Worm (Caenorhabditis elegans) whole organism, L4 larva: ENCODE data around the gene chpf-1.

Source experiments
- T20F7.1 ChIP-seq: fragments of 200-800 bp; sonication (Bioruptor generic); optimal IDR thresholded peaks from 2 replicates; lab custom pipeline; 2018; ENCODE audit warnings: mild to moderate bottlenecking, missing genetic modification characterization, missing compliant biosample characterization
- T26A8.4 ChIP-seq: fragments of 200-800 bp; sonication (Bioruptor generic); IDR thresholded peaks from 2 replicates; pipeline ENCODE4 v1.3.6; 2022; ENCODE audit warnings: missing genetic modification characterization, missing compliant biosample characterization
- Y105C5A.15 ChIP-seq: fragments of 200-800 bp; sonication (Bioruptor generic); IDR thresholded peaks from 2 replicates; pipeline ENCODE4 v1.3.6; 2022; ENCODE audit warnings: missing genetic modification characterization, missing compliant biosample characterization
- ZK337.2 ChIP-seq: fragments of 200-800 bp; sonication (Bioruptor generic); IDR thresholded peaks from 2 replicates; pipeline ENCODE4 v1.3.6; 2022; ENCODE audit warnings: missing genetic modification reagents, missing genetic modification characterization, missing compliant biosample characterization
- ZK546.5 ChIP-seq, 2 experiments: sonication (generic microtip); optimal IDR thresholded peaks; 2 replicates each; lab custom pipeline; 2017; ENCODE audit warnings: missing biosample characterization in 2 of 2, missing genetic modification characterization in 2 of 2
- aha-1 ChIP-seq: fragments of 150-350 bp; peaks from one replicate; lab custom pipeline; 2014; ENCODE audit warnings: missing biosample characterization, missing genetic modification characterization
- ama-1 ChIP-seq: fragments of 150-350 bp; optimal IDR thresholded peaks from 2 replicates; lab custom pipeline; 2014; ENCODE audit warnings: inconsistent platforms, mixed read lengths
- attf-4 ChIP-seq: sonication (generic microtip); optimal IDR thresholded peaks from 3 replicates; lab custom pipeline; 2017; ENCODE audit warnings: missing biosample characterization, missing genetic modification characterization
- ceh-62 ChIP-seq: sonication (generic microtip); optimal IDR thresholded peaks from 2 replicates; lab custom pipeline; 2017; ENCODE audit warnings: missing biosample characterization, missing genetic modification characterization
- cey-2 ChIP-seq: sonication (generic microtip); optimal IDR thresholded peaks from 3 replicates; lab custom pipeline; 2017; ENCODE audit warnings: missing genetic modification characterization, mild to moderate bottlenecking, missing compliant biosample characterization, antibody characterized with exemption, borderline replicate concordance; ENCODE audit not compliant: insufficient read depth
- ctbp-1 ChIP-seq: fragments of 200-800 bp; sonication (Bioruptor generic); IDR thresholded peaks from 2 replicates; pipeline ENCODE4 v1.3.6; 2022; ENCODE audit warnings: missing genetic modification reagents, missing genetic modification characterization, missing compliant biosample characterization
- daf-16 ChIP-seq, 3 experiments: sonication (generic microtip); optimal IDR thresholded peaks; 2 replicates each; lab custom pipeline; 2016 to 2017; ENCODE audit warnings: missing genetic modification characterization in 3 of 3, missing genetic modification reagents in 3 of 3, mild to moderate bottlenecking in 2 of 3, missing compliant biosample characterization in 2 of 3, missing biosample characterization in 1 of 3, moderate library complexity in 1 of 3
- daf-19 ChIP-seq: fragments of 200-800 bp; sonication (Bioruptor generic); conservative IDR thresholded peaks from 2 replicates; pipeline ENCODE4 v1.3.6; 2022; ENCODE audit warnings: missing genetic modification characterization, missing compliant biosample characterization
- daf-8 ChIP-seq: fragments of 200-800 bp; sonication (Bioruptor generic); IDR thresholded peaks from 2 replicates; pipeline ENCODE4 v1.3.6; 2022; ENCODE audit warnings: missing genetic modification characterization, missing compliant biosample characterization
- dmd-6 ChIP-seq: fragments of 200-800 bp; sonication (Bioruptor generic); IDR thresholded peaks from 2 replicates; pipeline ENCODE4 v1.3.6; 2022; ENCODE audit warnings: missing genetic modification reagents, missing genetic modification characterization, missing compliant biosample characterization
- dve-1 ChIP-seq: sonication (generic microtip); optimal IDR thresholded peaks from 2 replicates; lab custom pipeline; 2017; ENCODE audit warnings: antibody characterized with exemption, mild to moderate bottlenecking, missing genetic modification characterization, missing compliant biosample characterization; ENCODE audit not compliant: insufficient read depth
- fkh-10 ChIP-seq: fragments of 150-350 bp; optimal IDR thresholded peaks from 2 replicates; lab custom pipeline; 2014; ENCODE audit warnings: missing biosample characterization, missing genetic modification reagents, missing genetic modification characterization
- fos-1 ChIP-seq: fragments of 150-350 bp; optimal IDR thresholded peaks from 2 replicates; lab custom pipeline; 2014; ENCODE audit warnings: missing biosample characterization, missing genetic modification characterization
- hlh-30 ChIP-seq: sonication (generic microtip); optimal IDR thresholded peaks from 2 replicates; lab custom pipeline; 2017; ENCODE audit warnings: antibody characterized with exemption, mild to moderate bottlenecking, missing genetic modification characterization, missing compliant biosample characterization; ENCODE audit not compliant: insufficient read depth
- lin-1 ChIP-seq: fragments of 200-800 bp; sonication (Bioruptor generic); IDR thresholded peaks from 2 replicates; pipeline ENCODE4 v1.3.6; 2022; ENCODE audit warnings: missing genetic modification reagents, missing genetic modification characterization, missing compliant biosample characterization
- lin-15B ChIP-seq: fragments of 150-350 bp; sonication (generic microtip); optimal IDR thresholded peaks from 3 replicates; lab custom pipeline; 2014; ENCODE audit warnings: missing biosample characterization, missing genetic modification characterization
- lir-3 ChIP-seq: sonication (generic microtip); optimal IDR thresholded peaks from 2 replicates; lab custom pipeline; 2016; ENCODE audit warnings: mild to moderate bottlenecking, missing genetic modification characterization, missing compliant biosample characterization
- lsy-2 ChIP-seq, 2 experiments: fragments of 150-350 bp in 1 of 2; sonication (generic microtip) in 1 of 2; optimal IDR thresholded peaks; 2 replicates each; lab custom pipeline; 2014 to 2017; ENCODE audit warnings: missing biosample characterization in 2 of 2, missing genetic modification characterization in 2 of 2
- madf-5 ChIP-seq, 2 experiments: fragments of 200-800 bp; sonication (Bioruptor generic); IDR thresholded peaks; 2 replicates each; pipeline ENCODE4 v1.3.6; 2022; ENCODE audit warnings: missing compliant biosample characterization in 2 of 2, missing genetic modification characterization in 2 of 2
- madf-9 ChIP-seq: fragments of 200-800 bp; sonication (Bioruptor generic); conservative IDR thresholded peaks from 2 replicates; pipeline ENCODE4 v1.3.6; 2022; ENCODE audit warnings: missing genetic modification reagents, missing genetic modification characterization, missing compliant biosample characterization
- mdt-29 ChIP-seq: fragments of 200-800 bp; sonication (Bioruptor generic); IDR thresholded peaks from 2 replicates; pipeline ENCODE4 v1.3.6; 2022; ENCODE audit warnings: missing genetic modification reagents, missing genetic modification characterization, missing compliant biosample characterization
- mxl-2 ChIP-seq: fragments of 200-800 bp; sonication (Bioruptor generic); conservative IDR thresholded peaks from 2 replicates; pipeline ENCODE4 v1.3.6; 2022; ENCODE audit warnings: missing genetic modification reagents, missing genetic modification characterization, missing compliant biosample characterization
- mxl-3 ChIP-seq: fragments of 200-800 bp; sonication (Bioruptor generic); optimal IDR thresholded peaks from 2 replicates; lab custom pipeline; 2018; ENCODE audit warnings: mild to moderate bottlenecking, missing genetic modification characterization, missing compliant biosample characterization
- nhr-11 ChIP-seq: fragments of 150-350 bp; optimal IDR thresholded peaks from 2 replicates; lab custom pipeline; 2014; ENCODE audit warnings: missing biosample characterization, missing genetic modification characterization
- nhr-28 ChIP-seq: fragments of 150-350 bp; optimal IDR thresholded peaks from 2 replicates; lab custom pipeline; 2014; ENCODE audit warnings: missing biosample characterization, missing genetic modification characterization
- nhr-41 ChIP-seq: fragments of 200-800 bp; sonication (Bioruptor generic); IDR thresholded peaks from 2 replicates; pipeline ENCODE4 v1.3.6; 2022; ENCODE audit warnings: missing genetic modification reagents, missing genetic modification characterization, missing compliant biosample characterization
- nhr-48 ChIP-seq: sonication (generic microtip); optimal IDR thresholded peaks from 2 replicates; lab custom pipeline; 2016; ENCODE audit warnings: mild to moderate bottlenecking, missing genetic modification characterization, missing compliant biosample characterization
- nhr-6 ChIP-seq: fragments of 150-350 bp; optimal IDR thresholded peaks from 2 replicates; lab custom pipeline; 2014; ENCODE audit warnings: missing biosample characterization, missing genetic modification characterization
- nhr-76 ChIP-seq: fragments of 150-350 bp; optimal IDR thresholded peaks from 2 replicates; lab custom pipeline; 2014; ENCODE audit warnings: missing biosample characterization, missing genetic modification characterization
- php-3 ChIP-seq: fragments of 200-800 bp; sonication (Bioruptor generic); IDR thresholded peaks from 2 replicates; pipeline ENCODE4 v1.3.6; 2022; ENCODE audit warnings: missing genetic modification reagents, missing genetic modification characterization, missing compliant biosample characterization
- pqm-1 ChIP-seq: sonication (generic microtip); optimal IDR thresholded peaks from 2 replicates; lab custom pipeline; 2017; ENCODE audit warnings: missing biosample characterization, missing genetic modification characterization
- rbr-2 ChIP-seq: sonication (generic microtip); optimal IDR thresholded peaks from 2 replicates; lab custom pipeline; 2016; ENCODE audit warnings: missing genotype, missing genetic modification characterization, missing compliant biosample characterization
- saeg-2 ChIP-seq: fragments of 200-800 bp; sonication (Bioruptor generic); IDR thresholded peaks from 2 replicates; pipeline ENCODE4 v1.3.6; 2022; ENCODE audit warnings: missing genetic modification reagents, missing genetic modification characterization, missing compliant biosample characterization
- tag-97 ChIP-seq: fragments of 200-800 bp; sonication (Bioruptor generic); IDR thresholded peaks from 2 replicates; pipeline ENCODE4 v1.3.6; 2022; ENCODE audit warnings: missing genetic modification characterization, missing compliant biosample characterization
- unc-39 ChIP-seq: sonication (generic microtip); optimal IDR thresholded peaks from 2 replicates; lab custom pipeline; 2017; ENCODE audit warnings: missing biosample characterization, missing genetic modification characterization
- unc-62 ChIP-seq, 3 experiments: fragments of 150-350 bp in 1 of 3; sonication (generic microtip); optimal IDR thresholded peaks in 2 of 3; peaks in 1 of 3; 1 replicate in 1 of 3; 2 replicates in 2 of 3; lab custom pipeline; 2014 to 2017; ENCODE audit warnings: missing biosample characterization in 3 of 3, missing genetic modification characterization in 3 of 3, missing genetic modification reagents in 3 of 3, missing genotype in 1 of 3
- zip-11 ChIP-seq: fragments of 200-800 bp; sonication (Bioruptor generic); IDR thresholded peaks from 2 replicates; pipeline ENCODE4 v1.3.6; 2022; ENCODE audit warnings: missing genetic modification characterization, missing compliant biosample characterization
- ztf-7 ChIP-seq: fragments of 150-350 bp; optimal IDR thresholded peaks from 2 replicates; lab custom pipeline; 2014; ENCODE audit warnings: missing biosample characterization, missing genetic modification characterization

chpf-1 gene

DNA sequence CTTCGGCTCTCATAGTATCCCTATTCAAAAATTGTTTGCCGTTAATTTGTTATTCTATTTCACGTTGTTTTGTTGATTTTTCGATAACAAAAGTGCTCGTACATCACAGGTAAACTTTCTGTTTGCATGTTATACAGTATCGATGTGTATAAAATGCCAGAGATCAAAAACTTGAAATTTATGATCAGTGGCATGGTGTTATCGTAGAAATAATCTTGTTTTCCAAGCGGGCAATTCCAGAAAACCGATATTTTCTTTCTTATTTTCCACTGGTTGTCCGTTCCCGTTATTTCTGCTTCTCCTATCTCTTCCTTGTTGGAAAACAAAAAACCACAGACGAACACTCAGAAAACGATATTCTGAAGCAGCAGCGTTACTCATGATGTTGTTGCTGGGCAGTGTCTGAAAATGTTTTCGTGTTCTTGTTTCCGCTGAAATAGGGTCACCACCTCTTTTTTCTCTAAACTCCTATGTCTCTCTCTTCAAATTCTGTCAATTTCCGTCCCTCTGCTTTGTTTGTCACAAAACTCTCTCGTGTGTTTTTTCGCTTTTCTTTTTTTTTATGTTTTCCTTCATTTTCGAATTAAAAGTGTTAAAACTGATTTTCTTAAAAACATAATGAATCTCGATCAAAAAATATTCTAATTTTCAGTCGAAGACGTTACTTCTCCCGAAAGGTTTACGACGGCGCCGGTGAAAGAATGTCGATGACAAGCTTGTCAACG lies 45.1 kb upstream of the chpf-1 start, which contains the start of gene akt-1:
akt-1 (plus strand) TSS at position 651 of the 725 bp plus-strand sequence.
- peak; percentile 23 for TF ChIP-seq hlh-30 (tag; lab: Kevin White, UChicago)
- TF ChIP-seq aha-1 (tag; lab: Kevin White, UChicago) = peak; percentile 94
- peak in 1 of 2 experiments; percentile 99 for TF ChIP-seq unc-62 (GFP tag; optimal IDR thresholded peaks at IDR 0.05 in 1 of 2; lab: Kevin White, UChicago)
- no peak for TF ChIP-seq unc-62 (tag; optimal IDR thresholded peaks at IDR 0.05; lab: Kevin White, UChicago)
- TF ChIP-seq php-3 (GFP tag; lab: Robert Waterston, UW) = no peak
- TF ChIP-seq nhr-48 (tag; lab: Kevin White, UChicago) = no peak
- TF ChIP-seq rbr-2 (tag; lab: Kevin White, UChicago) = peak; percentile 12
- peak in 1 of 2 experiments; percentile 48 for TF ChIP-seq daf-16 (GFP tag; optimal IDR thresholded peaks at IDR 0.05; lab: Kevin White, UChicago)
- TF ChIP-seq daf-16 (tag; optimal IDR thresholded peaks at IDR 0.05; lab: Kevin White, UChicago) = peak; percentile 77

DNA sequence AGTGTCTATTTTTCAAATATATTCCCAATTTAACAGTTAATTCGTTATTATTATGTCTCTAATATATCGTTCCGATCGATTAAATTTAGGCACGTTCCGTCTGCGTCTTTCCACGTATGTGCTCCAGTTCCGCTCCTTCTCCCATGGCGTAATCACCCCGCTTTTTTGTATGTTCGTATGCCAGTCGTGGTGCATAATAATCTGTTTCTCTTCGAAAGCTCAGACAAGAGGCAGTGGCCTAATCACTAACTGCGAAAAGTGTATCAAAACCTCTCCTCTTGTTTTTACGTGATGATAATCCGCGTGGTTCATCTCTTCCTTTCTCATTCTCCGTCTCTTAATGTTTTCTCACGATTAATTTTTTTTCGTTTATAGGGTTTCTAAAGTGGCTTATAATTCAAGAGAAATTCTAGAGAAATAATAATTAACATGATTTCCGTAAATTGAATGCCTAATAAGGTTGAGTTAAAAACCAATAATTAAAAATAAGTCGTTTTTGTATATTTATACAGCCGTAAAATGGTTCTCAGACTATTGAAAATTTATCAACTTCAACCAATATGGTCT lies 44.5 kb upstream of the chpf-1 start:
- no peak for TF ChIP-seq lin-1
- peak; percentile 56 for TF ChIP-seq aha-1 (tag; lab: Kevin White, UChicago)
- peak; percentile 13 for TF ChIP-seq nhr-28 (tag; lab: Kevin White, UChicago)
- no peak for TF ChIP-seq dmd-6
- peak; percentile 6 for TF ChIP-seq dve-1 (tag; lab: Kevin White, UChicago)
- TF ChIP-seq lin-15B (tag; lab: Kevin White, UChicago) = no peak
- no peak for TF ChIP-seq daf-8
- no peak for TF ChIP-seq T20F7.1 (GFP tag; lab: Kevin White, UChicago)
- TF ChIP-seq ceh-62 = no peak
- TF ChIP-seq lsy-2 (tag; optimal IDR thresholded peaks at IDR 0.05; lab: Kevin White, UChicago) = peak in 1 of 2 experiments; percentile 25
- peak; percentile 23 for TF ChIP-seq ama-1 (lab: Kevin White, UChicago)
- peak in 1 of 2 experiments; percentile 81 for TF ChIP-seq unc-62 (GFP tag; optimal IDR thresholded peaks at IDR 0.05 in 1 of 2; lab: Kevin White, UChicago)
- no peak for TF ChIP-seq unc-62 (tag; optimal IDR thresholded peaks at IDR 0.05; lab: Kevin White, UChicago)
- TF ChIP-seq Y105C5A.15 = no peak
- peak; percentile 51 for TF ChIP-seq hlh-30 (tag; lab: Kevin White, UChicago)
- TF ChIP-seq, all 104 proteins: peak for 7

DNA sequence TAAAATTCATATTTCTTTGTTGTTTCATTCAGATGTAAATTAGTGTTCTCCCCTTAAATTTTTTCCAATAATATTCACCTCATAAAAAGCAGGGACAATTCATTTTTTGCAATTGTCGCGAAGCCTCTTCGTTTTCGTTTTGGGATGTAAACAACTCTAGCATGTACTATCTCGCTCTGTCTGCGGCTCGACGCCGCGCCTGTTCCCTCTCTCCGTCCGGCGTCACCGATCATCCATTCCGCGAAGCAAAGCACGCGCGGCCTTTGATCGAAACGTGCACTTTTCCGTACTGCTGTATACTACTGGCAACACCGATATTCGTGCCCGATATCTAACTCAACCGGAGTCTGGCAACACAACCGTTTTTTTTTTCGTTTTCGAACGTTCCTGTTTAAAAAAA lies 43.7 kb upstream of the chpf-1 start:
- TF ChIP-seq php-3 (GFP tag; lab: Robert Waterston, UW) = no peak; the same call in 1 of the 2 replicates
- no peak for TF ChIP-seq fos-1 (tag; lab: Kevin White, UChicago)
- TF ChIP-seq cey-2 = no peak
- no peak for TF ChIP-seq ctbp-1 (GFP tag; lab: Robert Waterston, UW)
- no peak for TF ChIP-seq T20F7.1 (GFP tag; lab: Kevin White, UChicago)
- no peak for TF ChIP-seq attf-4
- TF ChIP-seq nhr-6 (tag; lab: Kevin White, UChicago) = no peak
- no peak for TF ChIP-seq mxl-2 (GFP tag; lab: Robert Waterston, UW)
- no peak for TF ChIP-seq saeg-2 (GFP tag; lab: Robert Waterston, UW)
- TF ChIP-seq ztf-7 (tag; lab: Kevin White, UChicago) = no peak
- TF ChIP-seq madf-5 (GFP tag; IDR thresholded peaks at IDR 0.05; lab: Robert Waterston, UW) = no peak
- TF ChIP-seq mdt-29 (GFP tag; lab: Robert Waterston, UW) = no peak
- no peak for TF ChIP-seq pqm-1
- no peak for TF ChIP-seq daf-19 (GFP tag; lab: Robert Waterston, UW)
- no peak for TF ChIP-seq nhr-41 (GFP tag; lab: Robert Waterston, UW)
- peak; percentile 85 for TF ChIP-seq madf-9 (GFP tag; lab: Robert Waterston, UW)
- TF ChIP-seq nhr-76 (tag; lab: Kevin White, UChicago) = no peak
- no peak for TF ChIP-seq ZK546.5 (tag; optimal IDR thresholded peaks at IDR 0.05; lab: Kevin White, UChicago)
- TF ChIP-seq zip-11 = no peak
- TF ChIP-seq fkh-10 (GFP tag; lab: Kevin White, UChicago) = no peak
- no peak for TF ChIP-seq ZK337.2 (GFP tag; lab: Robert Waterston, UW)
- no peak for TF ChIP-seq nhr-11
- TF ChIP-seq lir-3 (tag; lab: Kevin White, UChicago) = no peak
- TF ChIP-seq unc-62 (GFP tag; optimal IDR thresholded peaks at IDR 0.05 in 1 of 2; lab: Kevin White, UChicago) = no peak
- TF ChIP-seq unc-62 (tag; optimal IDR thresholded peaks at IDR 0.05; lab: Kevin White, UChicago) = no peak
- no peak for TF ChIP-seq mxl-3 (GFP tag; lab: Kevin White, UChicago)
- TF ChIP-seq unc-39 (tag; lab: Kevin White, UChicago) = no peak
- no peak for TF ChIP-seq nhr-48 (tag; lab: Kevin White, UChicago)
- TF ChIP-seq daf-16 (GFP tag; optimal IDR thresholded peaks at IDR 0.05; lab: Kevin White, UChicago) = peak in 1 of 2 experiments; percentile 32
- TF ChIP-seq daf-16 (tag; optimal IDR thresholded peaks at IDR 0.05; lab: Kevin White, UChicago) = peak; percentile 84
- TF ChIP-seq T26A8.4 = peak; percentile 33; the same call in 1 of the 2 replicates
- TF ChIP-seq tag-97 (GFP tag; lab: Robert Waterston, UW) = no peak
